Worm (Caenorhabditis elegans) whole organism, L1 larva: ENCODE measurements around the gene F17C8.6.

ENCODE experiments used
- C04F5.9 ChIP-seq: sonication (generic microtip); optimal IDR thresholded peaks from 2 replicates; lab custom pipeline; 2016; ENCODE audit warnings: missing genetic modification characterization, missing compliant biosample characterization
- C16A3.4 ChIP-seq: fragments of 150-350 bp; optimal IDR thresholded peaks from 2 replicates; lab custom pipeline; 2014; ENCODE audit warnings: missing biosample characterization, missing genetic modification characterization
- Y116A8C.19 ChIP-seq: sonication (generic microtip); optimal IDR thresholded peaks from 2 replicates; lab custom pipeline; 2016; ENCODE audit warnings: missing compliant biosample characterization, missing genetic modification characterization, borderline replicate concordance
- aha-1 ChIP-seq: fragments of 150-350 bp; optimal IDR thresholded peaks from 2 replicates; lab custom pipeline; 2014; ENCODE audit warnings: missing biosample characterization, missing genetic modification characterization
- alr-1 ChIP-seq: fragments of 200-800 bp; sonication (Bioruptor generic); optimal IDR thresholded peaks from 2 replicates; lab custom pipeline; 2018; ENCODE audit warnings: borderline replicate concordance, mild to moderate bottlenecking, missing genetic modification characterization, missing compliant biosample characterization
- ama-1 ChIP-seq: fragments of 150-350 bp; optimal IDR thresholded peaks from 2 replicates; lab custom pipeline; 2014
- blmp-1 ChIP-seq: fragments of 150-350 bp; optimal IDR thresholded peaks from 2 replicates; lab custom pipeline; 2014; ENCODE audit warnings: missing biosample characterization, missing genetic modification characterization
- ceh-63 ChIP-seq: fragments of 200-800 bp; sonication (Bioruptor generic); optimal IDR thresholded peaks from 2 replicates; lab custom pipeline; 2018; ENCODE audit warnings: mild to moderate bottlenecking, missing genetic modification characterization, missing compliant biosample characterization
- ceh-8 ChIP-seq: fragments of 200-800 bp; sonication (Bioruptor generic); optimal IDR thresholded peaks from 2 replicates; lab custom pipeline; 2018; ENCODE audit warnings: mild to moderate bottlenecking, missing genetic modification characterization, moderate library complexity, missing compliant biosample characterization
- ces-1 ChIP-seq: fragments of 150-350 bp; optimal IDR thresholded peaks from 2 replicates; lab custom pipeline; 2014; ENCODE audit warnings: missing biosample characterization, missing genetic modification reagents, missing genetic modification characterization
- dsc-1 ChIP-seq: sonication (generic microtip); optimal IDR thresholded peaks from 2 replicates; lab custom pipeline; 2016; ENCODE audit warnings: mild to moderate bottlenecking, missing genetic modification characterization, missing compliant biosample characterization
- efl-1 ChIP-seq, 4 experiments: fragments of 150-350 bp; optimal IDR thresholded peaks in 3 of 4; peaks in 1 of 4; 1 replicate in 1 of 4; 2 replicates in 3 of 4; lab custom pipeline; 2014; ENCODE audit warnings: missing biosample characterization in 2 of 4, missing genetic modification characterization in 2 of 4, missing genetic modification reagents in 2 of 4
- efl-3 ChIP-seq: fragments of 200-800 bp; sonication (Bioruptor generic); optimal IDR thresholded peaks from 2 replicates; lab custom pipeline; 2018; ENCODE audit warnings: mild to moderate bottlenecking, missing genetic modification characterization, missing compliant biosample characterization
- egl-13 ChIP-seq: sonication (generic microtip); optimal IDR thresholded peaks from 2 replicates; lab custom pipeline; 2016; ENCODE audit warnings: missing genotype, missing genetic modification reagents, missing genetic modification characterization, missing compliant biosample characterization
- ets-5 ChIP-seq: fragments of 200-800 bp; sonication (Bioruptor generic); IDR thresholded peaks from 2 replicates; pipeline ENCODE4 v1.3.6; 2022; ENCODE audit warnings: missing genetic modification characterization, missing compliant biosample characterization
- fkh-10 ChIP-seq: sonication (generic microtip); optimal IDR thresholded peaks from 2 replicates; lab custom pipeline; 2017; ENCODE audit warnings: missing biosample characterization, missing genetic modification reagents, missing genetic modification characterization
- fkh-4 ChIP-seq: sonication (generic microtip); optimal IDR thresholded peaks from 2 replicates; lab custom pipeline; 2016; ENCODE audit warnings: missing compliant biosample characterization, missing genetic modification characterization, borderline replicate concordance
- fkh-8 ChIP-seq: sonication (generic microtip); optimal IDR thresholded peaks from 2 replicates; lab custom pipeline; 2016; ENCODE audit warnings: mild to moderate bottlenecking, missing genetic modification characterization, missing compliant biosample characterization
- grh-1 ChIP-seq: fragments of 200-800 bp; sonication (Bioruptor generic); IDR thresholded peaks from 2 replicates; pipeline ENCODE4 v1.3.6; 2022; ENCODE audit warnings: missing genetic modification reagents, missing genetic modification characterization, missing compliant biosample characterization
- hlh-17 ChIP-seq: fragments of 200-800 bp; sonication (Bioruptor generic); optimal IDR thresholded peaks from 2 replicates; lab custom pipeline; 2018; ENCODE audit warnings: missing genetic modification characterization, mild to moderate bottlenecking, missing compliant biosample characterization, moderate library complexity, borderline replicate concordance
- hlh-4 ChIP-seq: sonication (generic microtip); optimal IDR thresholded peaks from 2 replicates; lab custom pipeline; 2016; ENCODE audit warnings: mild to moderate bottlenecking, missing genetic modification characterization, missing compliant biosample characterization
- hpl-2 ChIP-seq: fragments of 150-350 bp; optimal IDR thresholded peaks from 2 replicates; lab custom pipeline; 2014; ENCODE audit warnings: missing biosample characterization, missing genetic modification reagents, missing genetic modification characterization
- isw-1 ChIP-seq: fragments of 200-800 bp; sonication (Bioruptor generic); IDR thresholded peaks from 2 replicates; pipeline ENCODE4 v1.3.6; 2022; ENCODE audit warnings: missing genetic modification characterization, missing compliant biosample characterization
- lin-13 ChIP-seq: fragments of 150-350 bp; optimal IDR thresholded peaks from 2 replicates; lab custom pipeline; 2014; ENCODE audit warnings: missing biosample characterization, missing genetic modification reagents, missing genetic modification characterization
- lin-14 ChIP-seq: fragments of 200-800 bp; sonication (Bioruptor generic); optimal IDR thresholded peaks from 2 replicates; lab custom pipeline; 2018; ENCODE audit warnings: mild to moderate bottlenecking, missing genetic modification characterization, moderate library complexity, missing compliant biosample characterization
- lin-15B ChIP-seq: fragments of 150-350 bp; sonication (generic microtip); optimal IDR thresholded peaks from 3 replicates; lab custom pipeline; 2014; ENCODE audit warnings: missing biosample characterization, missing genetic modification characterization
- lin-39 ChIP-seq: fragments of 150-350 bp; optimal IDR thresholded peaks from 2 replicates; lab custom pipeline; 2014; ENCODE audit warnings: missing biosample characterization, missing genetic modification reagents, missing genetic modification characterization
- lir-3 ChIP-seq: sonication (generic microtip); optimal IDR thresholded peaks from 2 replicates; lab custom pipeline; 2016; ENCODE audit warnings: mild to moderate bottlenecking, missing genetic modification characterization, moderate library complexity, missing compliant biosample characterization; ENCODE audit not compliant: poor library complexity
- lsy-2 ChIP-seq, 2 experiments: fragments of 150-350 bp; optimal IDR thresholded peaks; 2 replicates each; lab custom pipeline; 2014; ENCODE audit warnings: missing biosample characterization in 2 of 2, missing genetic modification characterization in 2 of 2
- mab-9 ChIP-seq: fragments of 200-800 bp; sonication (Bioruptor generic); IDR thresholded peaks from 2 replicates; pipeline ENCODE4 v1.3.6; 2022; ENCODE audit warnings: missing genetic modification reagents, missing genetic modification characterization, missing compliant biosample characterization
- mef-2 ChIP-seq: fragments of 150-350 bp; optimal IDR thresholded peaks from 2 replicates; lab custom pipeline; 2014; ENCODE audit warnings: missing biosample characterization, missing genetic modification characterization
- nhr-11 ChIP-seq: fragments of 150-350 bp; optimal IDR thresholded peaks from 2 replicates; lab custom pipeline; 2014; ENCODE audit warnings: missing biosample characterization, missing genetic modification characterization
- nhr-12 ChIP-seq: sonication (generic microtip); optimal IDR thresholded peaks from 2 replicates; lab custom pipeline; 2017; ENCODE audit warnings: missing biosample characterization, missing genetic modification characterization
- nhr-237 ChIP-seq: fragments of 150-350 bp; optimal IDR thresholded peaks from 2 replicates; lab custom pipeline; 2014; ENCODE audit warnings: missing biosample characterization, missing genetic modification characterization
- nhr-28 ChIP-seq: fragments of 150-350 bp; optimal IDR thresholded peaks from 2 replicates; lab custom pipeline; 2014; ENCODE audit warnings: missing biosample characterization, missing genetic modification characterization
- nhr-47 ChIP-seq: sonication (generic microtip); optimal IDR thresholded peaks from 2 replicates; lab custom pipeline; 2016; ENCODE audit warnings: mild to moderate bottlenecking, missing genetic modification characterization, moderate library complexity, missing compliant biosample characterization
- nhr-77 ChIP-seq: fragments of 150-350 bp; optimal IDR thresholded peaks from 2 replicates; lab custom pipeline; 2014; ENCODE audit warnings: missing biosample characterization, missing genetic modification characterization
- nhr-84 ChIP-seq: sonication (generic microtip); optimal IDR thresholded peaks from 2 replicates; lab custom pipeline; 2017; ENCODE audit warnings: missing biosample characterization, missing genetic modification characterization
- nhr-85 ChIP-seq: sonication (generic microtip); peaks from one replicate; lab custom pipeline; 2016; ENCODE audit warnings: missing genetic modification characterization, inconsistent platforms, missing compliant biosample characterization
- nhr-90 ChIP-seq: sonication (generic microtip); optimal IDR thresholded peaks from 2 replicates; lab custom pipeline; 2016; ENCODE audit warnings: mild to moderate bottlenecking, missing genetic modification characterization, missing compliant biosample characterization; ENCODE audit not compliant: poor library complexity
- pqm-1 ChIP-seq: sonication (generic microtip); optimal IDR thresholded peaks from 3 replicates; lab custom pipeline; 2017; ENCODE audit warnings: missing biosample characterization, missing genetic modification characterization
- snpc-4 ChIP-seq: fragments of 150-350 bp; optimal IDR thresholded peaks from 2 replicates; lab custom pipeline; 2014; ENCODE audit warnings: missing biosample characterization, missing genetic modification characterization
- sptf-1 ChIP-seq: fragments of 150-350 bp; optimal IDR thresholded peaks from 2 replicates; lab custom pipeline; 2014; ENCODE audit warnings: missing biosample characterization, missing genetic modification characterization
- tbx-2 ChIP-seq: sonication (generic microtip); optimal IDR thresholded peaks from 2 replicates; lab custom pipeline; 2016; ENCODE audit warnings: missing genetic modification characterization, missing compliant biosample characterization
- tlp-1 ChIP-seq: fragments of 150-350 bp; optimal IDR thresholded peaks from 2 replicates; lab custom pipeline; 2014; ENCODE audit warnings: missing biosample characterization, missing genetic modification characterization
- unc-130 ChIP-seq: fragments of 150-350 bp; optimal IDR thresholded peaks from 2 replicates; lab custom pipeline; 2017; ENCODE audit warnings: missing biosample characterization, missing genetic modification characterization, inconsistent platforms
- unc-30 ChIP-seq: sonication (generic microtip); optimal IDR thresholded peaks from 2 replicates; lab custom pipeline; 2017; ENCODE audit warnings: missing biosample characterization, missing genetic modification characterization
- unc-62 ChIP-seq: fragments of 150-350 bp; optimal IDR thresholded peaks from 2 replicates; lab custom pipeline; 2014; ENCODE audit warnings: missing biosample characterization, missing genetic modification reagents, missing genetic modification characterization
- unc-86 ChIP-seq: sonication (generic microtip); optimal IDR thresholded peaks from 2 replicates; lab custom pipeline; 2016; ENCODE audit warnings: missing genetic modification characterization, missing compliant biosample characterization
- unc-98 ChIP-seq: fragments of 200-800 bp; sonication (Bioruptor generic); IDR thresholded peaks from 2 replicates; pipeline ENCODE4 v1.3.6; 2022; ENCODE audit warnings: missing genetic modification characterization, missing compliant biosample characterization
- vab-15 ChIP-seq: sonication (generic microtip); optimal IDR thresholded peaks from 2 replicates; lab custom pipeline; 2017; ENCODE audit warnings: missing genotype, mild to moderate bottlenecking, missing genetic modification characterization, missing compliant biosample characterization
- zag-1 ChIP-seq: fragments of 150-350 bp; optimal IDR thresholded peaks from 2 replicates; lab custom pipeline; 2014; ENCODE audit warnings: missing biosample characterization, missing genetic modification characterization
- ztf-11 ChIP-seq, 2 experiments: sonication (generic microtip); optimal IDR thresholded peaks; 2 replicates each; lab custom pipeline; 2016 to 2017; ENCODE audit warnings: missing genetic modification characterization in 2 of 2, missing biosample characterization in 1 of 2, missing compliant biosample characterization in 1 of 2
- ztf-4 ChIP-seq: fragments of 150-350 bp; optimal IDR thresholded peaks from 2 replicates; lab custom pipeline; 2014; ENCODE audit warnings: missing biosample characterization, missing genetic modification characterization

The F17C8.6 gene

DNA sequence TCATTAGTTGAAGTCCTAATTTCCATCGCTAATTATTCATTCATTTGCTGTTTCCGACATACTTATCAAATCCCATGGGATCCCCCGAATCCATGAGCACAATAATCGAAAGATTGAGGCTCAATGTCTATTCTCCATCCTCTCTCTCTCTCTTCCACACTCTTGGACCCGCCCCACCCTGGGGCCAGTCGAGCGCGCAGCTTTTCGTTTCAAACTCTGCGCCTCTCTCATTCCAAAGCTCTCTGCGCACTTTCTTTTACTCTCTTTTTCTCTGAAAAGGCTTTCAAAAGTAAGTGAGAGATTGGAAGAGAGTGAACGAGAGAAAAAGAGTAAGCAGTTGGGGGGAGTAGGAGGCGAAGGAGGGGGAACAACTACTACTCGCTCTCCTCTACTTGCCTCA lies 24.1 kb downstream of the F17C8.6 start, which contains the start of gene acy-1:
acy-1 (plus strand) TSS at position 346 of the 400 bp plus-strand sequence.
- TF ChIP-seq nhr-11 (tag; lab: Kevin White, UChicago) (no peak), grh-1 (GFP tag; lab: Robert Waterston, UW) (no peak), Y116A8C.19 (tag; lab: Kevin White, UChicago) (no peak), lin-13 (peak; percentile 67), C16A3.4 (peak; percentile 35), nhr-237 (tag; lab: Kevin White, UChicago) (peak; percentile 46), ama-1 (no peak), lir-3 (tag; lab: Kevin White, UChicago) (peak; percentile 51), isw-1 (GFP tag; lab: Robert Waterston, UW) (peak; percentile 64), nhr-85 (tag; lab: Kevin White, UChicago) (peak; percentile 62), lsy-2 (tag; optimal IDR thresholded peaks at IDR 0.05; lab: Kevin White, UChicago) (peak; percentile 82 to 88), efl-1 (optimal IDR thresholded peaks at IDR 0.05; lab: Kevin White, UChicago) (peak; percentile 85 to 88), efl-1 (GFP tag; optimal IDR thresholded peaks at IDR 0.05 in 1 of 2; lab: Kevin White, UChicago) (peak; percentile 76 to 95), nhr-47 (peak; percentile 79), alr-1 (tag; lab: Kevin White, UChicago) (no peak), nhr-12 (tag; lab: Kevin White, UChicago) (no peak), hpl-2 (GFP tag; lab: Kevin White, UChicago) (no peak), egl-13 (tag; lab: Kevin White, UChicago) (peak; percentile 47), C04F5.9 (tag; lab: Kevin White, UChicago) (peak; percentile 31), unc-130 (tag; lab: Kevin White, UChicago) (peak; percentile 34), nhr-77 (peak; percentile 69), nhr-84 (tag; lab: Kevin White, UChicago) (no peak), dsc-1 (tag; lab: Kevin White, UChicago) (peak; percentile 71), blmp-1 (tag; lab: Kevin White, UChicago) (peak; percentile 38), lin-15B (tag; lab: Kevin White, UChicago) (peak; percentile 48), efl-3 (GFP tag; lab: Kevin White, UChicago) (no peak), snpc-4 (peak; percentile 43), fkh-8 (peak; percentile 83), nhr-28 (tag; lab: Kevin White, UChicago) (no peak), unc-86 (tag; lab: Kevin White, UChicago) (peak; percentile 80), mab-9 (peak; percentile 27; the same call in 1 of the 2 replicates), lin-14 (GFP tag; lab: Kevin White, UChicago) (peak; percentile 97), aha-1 (no peak), unc-30 (tag; lab: Kevin White, UChicago) (no peak), fkh-10 (peak; percentile 81), hlh-17 (GFP tag; lab: Kevin White, UChicago) (no peak), tlp-1 (tag; lab: Kevin White, UChicago) (no peak), ets-5 (GFP tag; lab: Robert Waterston, UW) (no peak), unc-62 (GFP tag; lab: Kevin White, UChicago) (no peak), unc-98 (GFP tag; lab: Robert Waterston, UW) (peak; percentile 46; the same call in 1 of the 2 replicates), ces-1 (GFP tag; lab: Kevin White, UChicago) (no peak), nhr-90 (tag; lab: Kevin White, UChicago) (no peak), ztf-4 (tag; lab: Kevin White, UChicago) (no peak), mef-2 (no peak), hlh-4 (tag; lab: Kevin White, UChicago) (no peak), ztf-11 (tag; optimal IDR thresholded peaks at IDR 0.05; lab: Kevin White, UChicago) (peak in 1 of 2 experiments; percentile 13), sptf-1 (no peak), zag-1 (peak; percentile 68), ceh-8 (GFP tag; lab: Kevin White, UChicago) (peak; percentile 62), ceh-63 (GFP tag; lab: Kevin White, UChicago) (no peak), lin-39 (tag; lab: Kevin White, UChicago) (peak; percentile 46), vab-15 (tag; lab: Kevin White, UChicago) (no peak), pqm-1 (no peak), tbx-2 (tag; lab: Kevin White, UChicago) (peak; percentile 73), fkh-4 (tag; lab: Kevin White, UChicago) (no peak)
